3 worm cellular contexts compared by ENCODE assay signal in genomic region chrII:11281666-11282065, ce11.
TF ChIP-seq lines count a peak whose summit lies in the region.

Gene unc-130, plus strand, starts transcription at chrII:11281966.

TF ChIP-seq in whole organism, L2 larva, 48 proteins besides CTCF, POLR2A, EP300 and RAD21:
- TF ChIP-seq nhr-237 (tag; optimal IDR thresholded peaks at IDR 0.05; lab: Kevin White, UChicago) (no peak), fos-1 (tag; optimal IDR thresholded peaks at IDR 0.05; lab: Kevin White, UChicago) (peak; percentile 5), nhr-129 (tag; optimal IDR thresholded peaks at IDR 0.05; lab: Kevin White, UChicago) (no peak), ZK546.5 (tag; optimal IDR thresholded peaks at IDR 0.05; lab: Kevin White, UChicago) (no peak), egl-27 (tag; optimal IDR thresholded peaks at IDR 0.05; lab: Kevin White, UChicago) (no peak)
TF ChIP-seq in whole organism, L2 larva: peak in this region for 1.

TF ChIP-seq in whole organism, L3 larva, 47 proteins besides CTCF, POLR2A, EP300 and RAD21:
- no peak for TF ChIP-seq ztf-11 (tag; optimal IDR thresholded peaks at IDR 0.05; lab: Kevin White, UChicago)
- peak; percentile 27 for TF ChIP-seq elt-2 (tag; optimal IDR thresholded peaks at IDR 0.05; lab: Kevin White, UChicago)

TF ChIP-seq in whole organism, mixed stage, embryonic, 35 proteins besides CTCF, POLR2A, EP300 and RAD21:
- TF ChIP-seq M03D4.4 (tag; optimal IDR thresholded peaks at IDR 0.05; lab: Kevin White, UChicago) (no peak), ztf-11 (tag; optimal IDR thresholded peaks at IDR 0.05; lab: Kevin White, UChicago) (no peak), ceh-43 (GFP tag; optimal IDR thresholded peaks at IDR 0.05; lab: Kevin White, UChicago) (no peak), nhr-76 (tag; optimal IDR thresholded peaks at IDR 0.05; lab: Kevin White, UChicago) (no peak), ceh-39 (tag; optimal IDR thresholded peaks at IDR 0.05; lab: Kevin White, UChicago) (no peak), lsy-2 (tag; optimal IDR thresholded peaks at IDR 0.05; lab: Kevin White, UChicago) (peak; percentile 65), lin-32 (GFP tag; optimal IDR thresholded peaks at IDR 0.05; lab: Kevin White, UChicago) (no peak), nhr-12 (tag; optimal IDR thresholded peaks at IDR 0.05; lab: Kevin White, UChicago) (no peak), ces-1 (GFP tag; optimal IDR thresholded peaks at IDR 0.05; lab: Kevin White, UChicago) (no peak)

Comparison
In these comparisons a context has a peak if more than half of its experiments do, and no peak if none do; other contexts are left out.
1. Of the 25 proteins assayed by ChIP-seq in both whole organism, L2 larva and whole organism, L3 larva: peak only in whole organism, L2 larva: fos-1; only in whole organism, L3 larva: none; in both: none; in neither: 24.